Worm (Caenorhabditis elegans): Measurements from ENCODE around the gene dhhc-4.

DNA sequence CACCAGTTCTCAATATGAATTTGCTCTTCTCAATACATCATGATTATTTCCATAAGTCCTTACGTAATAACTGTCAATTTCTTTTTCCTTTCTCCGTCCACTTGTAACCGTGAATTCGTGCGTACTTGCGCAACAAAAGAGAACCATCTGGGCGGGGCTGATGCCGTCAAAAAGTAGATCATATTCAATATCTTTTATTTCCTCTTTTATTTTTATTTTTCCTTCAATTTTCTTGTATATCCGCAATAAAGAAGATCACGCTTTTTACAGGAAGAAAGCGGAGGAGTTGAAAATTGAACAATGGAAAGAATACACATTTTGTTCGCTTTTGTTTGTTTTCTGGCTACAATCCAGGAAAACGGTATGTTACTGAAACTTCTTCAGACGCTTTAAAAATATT is 25.3 kb upstream of the dhhc-4 start, which contains the start of gene mam-7:
- no peak for TF ChIP-seq cog-1 (tag; optimal IDR thresholded peaks at IDR 0.05)
- TF ChIP-seq ztf-29 (GFP tag; IDR thresholded peaks at IDR 0.05) = no peak
- no peak for TF ChIP-seq klf-2 (GFP tag; conservative IDR thresholded peaks at IDR 0.05)
- TF ChIP-seq flt-1 (GFP tag; IDR thresholded peaks at IDR 0.05) = no peak
